Fruit fly (Drosophila melanogaster) whole organism, embryonic: ENCODE data around the gene cwo.

Source experiments
- Adf1 ChIP-seq: fragments of 200-800 bp; sonication (Bioruptor generic); IDR thresholded peaks from 2 replicates; pipeline ENCODE4 v1.3.6; 2022; ENCODE audit warnings: missing biosample characterization, missing genetic modification characterization
- BEAF-32 ChIP-seq: fragments of 200-800 bp; sonication (Bioruptor generic); optimal IDR thresholded peaks from 3 replicates; lab custom pipeline; 2017; ENCODE audit warnings: missing biosample characterization, missing genetic modification characterization, mild to moderate bottlenecking, moderate library complexity, missing genetic modification reagents
- CG10979 ChIP-seq: fragments of 200-800 bp; sonication (Bioruptor generic); optimal IDR thresholded peaks from 2 replicates; lab custom pipeline; 2018; ENCODE audit warnings: missing biosample characterization, mild to moderate bottlenecking, missing genetic modification characterization, moderate library complexity
- CG12299 ChIP-seq: fragments of 200-800 bp; sonication (Bioruptor generic); optimal IDR thresholded peaks from 2 replicates; lab custom pipeline; 2018; ENCODE audit warnings: missing biosample characterization, mild to moderate bottlenecking, missing genetic modification characterization
- CG12659 ChIP-seq: fragments of 200-800 bp; sonication (Bioruptor generic); optimal IDR thresholded peaks from 3 replicates; lab custom pipeline; 2017; ENCODE audit warnings: mild to moderate bottlenecking, missing biosample characterization, missing genetic modification reagents, missing genetic modification characterization
- CG12769 ChIP-seq: fragments of 200-800 bp; sonication (Bioruptor generic); optimal IDR thresholded peaks from 2 replicates; lab custom pipeline; 2019; ENCODE audit warnings: missing biosample characterization, mild to moderate bottlenecking, missing genetic modification characterization, moderate library complexity
- CG17328 ChIP-seq: fragments of 200-800 bp; sonication (Bioruptor generic); IDR thresholded peaks from 2 replicates; pipeline ENCODE4 v1.3.6; 2022; ENCODE audit warnings: missing biosample characterization, missing genetic modification characterization
- CG17361 ChIP-seq: fragments of 200-800 bp; sonication (Bioruptor generic); IDR thresholded peaks from 3 replicates; pipeline ENCODE4 v1.3.6; 2022; ENCODE audit warnings: missing biosample characterization, missing genetic modification characterization
- CG17385 ChIP-seq: fragments of 200-800 bp; sonication (Bioruptor generic); optimal IDR thresholded peaks from 3 replicates; lab custom pipeline; 2018; ENCODE audit warnings: missing biosample characterization, mild to moderate bottlenecking, missing genetic modification characterization
- CG2129 ChIP-seq: fragments of 200-800 bp; sonication (Bioruptor generic); IDR thresholded peaks from 2 replicates; pipeline ENCODE4 v1.3.6; 2022; ENCODE audit warnings: missing biosample characterization, missing genetic modification characterization; ENCODE audit not compliant: partially characterized antibody
- CG3407 ChIP-seq: fragments of 200-800 bp; sonication (Bioruptor generic); optimal IDR thresholded peaks from 2 replicates; lab custom pipeline; 2018; ENCODE audit warnings: missing biosample characterization, mild to moderate bottlenecking, missing genetic modification characterization
- CG34422 ChIP-seq: fragments of 200-800 bp; sonication (Bioruptor generic); IDR thresholded peaks from 3 replicates; pipeline ENCODE4 v1.3.6; 2022; ENCODE audit warnings: missing biosample characterization, missing genetic modification characterization
- CG4707 ChIP-seq: fragments of 200-800 bp; sonication (Bioruptor generic); optimal IDR thresholded peaks from 2 replicates; lab custom pipeline; 2018; ENCODE audit warnings: missing biosample characterization, mild to moderate bottlenecking, missing genetic modification characterization, moderate library complexity
- CG7271 ChIP-seq: fragments of 200-800 bp; sonication (Bioruptor generic); optimal IDR thresholded peaks from 2 replicates; lab custom pipeline; 2018; ENCODE audit warnings: missing biosample characterization, mild to moderate bottlenecking, missing genetic modification characterization, moderate library complexity
- CG7556 ChIP-seq: fragments of 200-800 bp; sonication (Bioruptor generic); optimal IDR thresholded peaks from 2 replicates; lab custom pipeline; 2017; ENCODE audit warnings: missing biosample characterization, mild to moderate bottlenecking, missing genetic modification characterization
- CHES-1-like ChIP-seq: fragments of 200-800 bp; sonication (Bioruptor generic); optimal IDR thresholded peaks from 2 replicates; lab custom pipeline; 2016; ENCODE audit warnings: missing biosample characterization, missing genetic modification characterization
- D ChIP-seq, 2 experiments: fragments of 200-800 bp in 1 of 2; fragments of >200 bp in 1 of 2; sonication (Bioruptor generic) in 1 of 2; optimal IDR thresholded peaks; 2 replicates in 1 of 2; 3 replicates in 1 of 2; lab custom pipeline; 2017; ENCODE audit warnings: mild to moderate bottlenecking in 1 of 2, missing biosample characterization in 1 of 2, missing genetic modification characterization in 1 of 2, missing genetic modification reagents in 1 of 2
- Ets65A ChIP-seq: fragments of 200-800 bp; sonication (Bioruptor generic); peaks from one replicate; lab custom pipeline; 2016; ENCODE audit warnings: missing biosample characterization, missing genetic modification characterization
- Jarid2 ChIP-seq: fragments of 200-800 bp; sonication (Bioruptor generic); optimal IDR thresholded peaks from 3 replicates; lab custom pipeline; 2017; ENCODE audit warnings: mild to moderate bottlenecking, missing biosample characterization, missing genetic modification reagents, missing genetic modification characterization
- Lpt ChIP-seq: fragments of >200 bp; optimal IDR thresholded peaks from 2 replicates; lab custom pipeline; 2018; ENCODE audit warnings: missing biosample characterization, missing genetic modification characterization
- MBD-R2 ChIP-seq: fragments of 200-800 bp; sonication (Bioruptor generic); IDR thresholded peaks from 2 replicates; pipeline ENCODE4 v1.3.6; 2022; ENCODE audit warnings: missing biosample characterization, missing genetic modification characterization
- Oaz ChIP-seq: fragments of 200-800 bp; sonication (Bioruptor generic); IDR thresholded peaks from 2 replicates; pipeline ENCODE4 v1.3.6; 2022; ENCODE audit warnings: missing biosample characterization, missing genetic modification characterization
- Scr ChIP-seq: fragments of 200-800 bp; sonication (Bioruptor generic); IDR thresholded peaks from 2 replicates; pipeline ENCODE4 v1.3.6; 2022; ENCODE audit warnings: missing biosample characterization, missing genetic modification characterization; ENCODE audit not compliant: partially characterized antibody
- Stat92E ChIP-seq, 3 experiments: fragments of >200 bp in 2 of 3; fragments of 200-800 bp in 1 of 3; sonication (Bioruptor generic) in 1 of 3; optimal IDR thresholded peaks; 2 replicates each; lab custom pipeline; 2017 to 2019; ENCODE audit warnings: missing biosample characterization in 3 of 3, missing genetic modification characterization in 3 of 3, mild to moderate bottlenecking in 1 of 3, moderate library complexity in 1 of 3
- TFAM ChIP-seq: fragments of 200-800 bp; sonication (Bioruptor generic); optimal IDR thresholded peaks from 2 replicates; lab custom pipeline; 2017; ENCODE audit warnings: missing biosample characterization, missing genetic modification characterization, inconsistent platforms
- ase ChIP-seq: fragments of 200-800 bp; sonication (Bioruptor generic); IDR thresholded peaks from 3 replicates; pipeline ENCODE4 v1.3.6; 2022; ENCODE audit warnings: missing biosample characterization, missing genetic modification characterization
- bab2 ChIP-seq: fragments of 200-800 bp; sonication (Bioruptor generic); optimal IDR thresholded peaks from 2 replicates; lab custom pipeline; 2016; ENCODE audit warnings: missing biosample characterization, missing genetic modification characterization
- chm ChIP-seq: fragments of 200-800 bp; sonication (Bioruptor generic); IDR thresholded peaks from 2 replicates; pipeline ENCODE4 v1.3.6; 2022; ENCODE audit warnings: missing biosample characterization, missing genetic modification characterization
- ci ChIP-seq: fragments of 200-800 bp; sonication (Bioruptor generic); IDR thresholded peaks from 3 replicates; pipeline ENCODE4 v1.3.6; 2022; ENCODE audit warnings: missing biosample characterization, missing genetic modification characterization
- ewg ChIP-seq: fragments of 200-800 bp; sonication (Bioruptor generic); optimal IDR thresholded peaks from 3 replicates; lab custom pipeline; 2017; ENCODE audit warnings: mild to moderate bottlenecking, missing biosample characterization, missing genetic modification reagents, missing genetic modification characterization
- gem ChIP-seq: fragments of 200-800 bp; sonication (Bioruptor generic); optimal IDR thresholded peaks from 2 replicates; lab custom pipeline; 2019; ENCODE audit warnings: missing biosample characterization, mild to moderate bottlenecking, missing genetic modification characterization, moderate library complexity
- ind ChIP-seq: fragments of 200-800 bp; sonication (Bioruptor generic); optimal IDR thresholded peaks from 3 replicates; lab custom pipeline; 2016; ENCODE audit warnings: missing biosample characterization, missing genetic modification characterization
- jing ChIP-seq: fragments of 200-800 bp; sonication (Bioruptor generic); optimal IDR thresholded peaks from 2 replicates; lab custom pipeline; 2018; ENCODE audit warnings: missing biosample characterization, mild to moderate bottlenecking, missing genetic modification characterization
- kay ChIP-seq: fragments of 200-800 bp; sonication (Bioruptor generic); optimal IDR thresholded peaks from 2 replicates; lab custom pipeline; 2016; ENCODE audit warnings: missing biosample characterization, missing genetic modification characterization
- lola ChIP-seq, 3 experiments: fragments of >200 bp in 2 of 3; fragments of 200-800 bp in 1 of 3; sonication (Bioruptor generic) in 1 of 3; optimal IDR thresholded peaks; 2 replicates each; lab custom pipeline; 2017 to 2019; ENCODE audit warnings: missing biosample characterization in 3 of 3, missing genetic modification characterization in 3 of 3, mild to moderate bottlenecking in 1 of 3, moderate library complexity in 1 of 3
- oc ChIP-seq: fragments of 200-800 bp; sonication (Bioruptor generic); optimal IDR thresholded peaks from 2 replicates; lab custom pipeline; 2018; ENCODE audit warnings: missing biosample characterization, mild to moderate bottlenecking, missing genetic modification characterization, moderate library complexity
- pan ChIP-seq, 4 experiments: fragments of >200 bp in 3 of 4; fragments of 200-800 bp in 1 of 4; sonication (Bioruptor generic) in 1 of 4; optimal IDR thresholded peaks in 3 of 4; IDR thresholded peaks in 1 of 4; 2 replicates each; pipeline versions ENCODE4 v1.3.6 to Lab custom; 2017 to 2022; ENCODE audit warnings: missing biosample characterization in 2 of 4, missing genetic modification characterization in 2 of 4, mixed read lengths in 1 of 4
- psq ChIP-seq: fragments of 200-800 bp; sonication (Bioruptor generic); optimal IDR thresholded peaks from 2 replicates; lab custom pipeline; 2017; ENCODE audit warnings: missing biosample characterization, missing genetic modification characterization
- rib ChIP-seq: fragments of 200-800 bp; sonication (Bioruptor generic); IDR thresholded peaks from 2 replicates; pipeline ENCODE4 v1.3.6; 2022; ENCODE audit warnings: missing biosample characterization, missing genetic modification characterization
- ro ChIP-seq: fragments of 200-800 bp; sonication (Bioruptor generic); IDR thresholded peaks from 2 replicates; pipeline ENCODE4 v1.3.6; 2022; ENCODE audit warnings: missing biosample characterization, missing genetic modification characterization
- so ChIP-seq: fragments of 200-800 bp; sonication (Bioruptor generic); IDR thresholded peaks from 3 replicates; pipeline ENCODE4 v1.3.6; 2022; ENCODE audit warnings: missing biosample characterization, missing genetic modification characterization
- sr ChIP-seq: fragments of 200-800 bp; sonication (Bioruptor generic); IDR thresholded peaks from 3 replicates; pipeline ENCODE4 v1.3.6; 2022; ENCODE audit warnings: missing biosample characterization, missing genetic modification characterization
- stwl ChIP-seq: fragments of 200-800 bp; sonication (Bioruptor generic); optimal IDR thresholded peaks from 3 replicates; lab custom pipeline; 2018; ENCODE audit warnings: missing biosample characterization, mild to moderate bottlenecking, missing genetic modification characterization, moderate library complexity
- usp ChIP-seq: fragments of >200 bp; optimal IDR thresholded peaks from 2 replicates; lab custom pipeline; 2017; ENCODE audit warnings: missing biosample characterization, missing genetic modification characterization
- vvl ChIP-seq: fragments of 200-800 bp; sonication (Bioruptor generic); IDR thresholded peaks from 2 replicates; pipeline ENCODE4 v1.3.6; 2022; ENCODE audit warnings: missing biosample characterization, missing genetic modification characterization
- zen ChIP-seq: fragments of 200-800 bp; sonication (Bioruptor generic); optimal IDR thresholded peaks from 3 replicates; lab custom pipeline; 2018; ENCODE audit warnings: missing biosample characterization, mild to moderate bottlenecking, missing genetic modification characterization, moderate library complexity
- zen2 ChIP-seq: fragments of 200-800 bp; sonication (Bioruptor generic); IDR thresholded peaks from 3 replicates; pipeline ENCODE4 v1.3.6; 2022; ENCODE audit warnings: missing biosample characterization, missing genetic modification characterization; ENCODE audit not compliant: partially characterized antibody

cwo gene

DNA sequence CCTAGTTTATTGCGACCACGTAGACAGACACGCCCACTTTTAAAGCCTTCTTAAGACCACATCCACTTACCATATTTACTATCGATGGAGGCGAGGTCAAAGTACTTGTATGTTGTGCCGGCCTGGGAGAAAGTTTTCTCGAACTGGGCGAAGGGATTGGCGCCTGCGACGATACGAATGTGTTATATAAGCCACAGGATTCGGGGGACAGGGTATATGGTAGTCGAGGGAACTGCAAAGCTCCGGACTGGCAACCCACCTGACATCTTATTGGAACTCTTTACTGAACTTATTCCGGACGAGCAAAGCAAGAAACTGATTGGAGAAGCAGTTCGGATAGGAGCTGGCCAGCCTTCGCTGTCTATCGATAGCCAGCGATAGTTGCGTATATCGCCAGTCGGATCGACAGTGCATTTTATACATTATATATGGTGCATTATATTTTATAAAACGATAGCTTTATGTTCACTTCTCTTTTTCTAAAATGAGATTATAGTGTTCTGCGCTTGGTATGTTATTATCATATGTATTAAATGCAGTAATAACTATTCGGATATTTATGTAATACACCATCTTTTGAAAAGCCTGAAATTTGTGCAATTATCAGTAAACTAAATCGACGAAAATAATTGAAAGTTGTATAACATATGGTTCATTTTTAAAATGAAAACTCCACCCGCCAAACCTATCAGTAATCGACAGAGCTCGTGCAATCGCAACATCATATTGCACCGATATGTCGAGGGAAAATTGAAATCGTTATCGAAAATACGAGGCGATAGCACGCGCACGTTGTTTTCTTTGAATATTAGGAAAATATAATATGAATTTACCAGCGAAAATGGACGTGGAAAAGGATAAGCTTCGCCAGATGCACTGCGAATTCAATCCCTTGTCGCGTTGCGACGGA, 24.7 kb downstream of the cwo start, which contains the start of the genes Irp-1B and Rrp46 (continued):
- TF ChIP-seq ind (GFP tag; lab: Kevin White, UChicago) (no peak), Stat92E (GFP tag; optimal IDR thresholded peaks at IDR 0.05; lab: Kevin White, UChicago) (no peak), oc (tag; lab: Kevin White, UChicago) (no peak), zen2 (peak; percentile 98), ro (no peak), CG17328 (no peak), MBD-R2 (peak; percentile 14), so (no peak), Adf1 (GFP tag; lab: Robert Waterston, UW) (no peak), jing (GFP tag; lab: Kevin White, UChicago) (no peak), CG12299 (no peak), vvl (no peak), CG12659 (GFP tag; lab: Kevin White, UChicago) (peak; percentile 27), pan (optimal IDR thresholded peaks at IDR 0.05; lab: Kevin White, UChicago) (no peak), pan (GFP tag; optimal IDR thresholded peaks at IDR 0.05 in 1 of 2, IDR thresholded peaks at IDR 0.05 in 1 of 2) (no peak), CG4707 (no peak), kay (GFP tag; lab: Kevin White, UChicago) (no peak), D (optimal IDR thresholded peaks at IDR 0.05; lab: Kevin White, UChicago) (no peak), D (GFP tag; optimal IDR thresholded peaks at IDR 0.05; lab: Kevin White, UChicago) (no peak), chm (GFP tag; lab: Robert Waterston, UW) (no peak), Oaz (GFP tag; lab: Robert Waterston, UW) (no peak), CG2129 (GFP tag; lab: Robert Waterston, UW) (peak; percentile 51), lola (GFP tag; optimal IDR thresholded peaks at IDR 0.05; lab: Kevin White, UChicago) (no peak), CG17361 (GFP tag; lab: Robert Waterston, UW) (no peak), rib (no peak), stwl (tag; lab: Kevin White, UChicago) (peak; percentile 61), gem (tag; lab: Kevin White, UChicago) (no peak), CG7556 (GFP tag; lab: Kevin White, UChicago) (no peak), ewg (GFP tag; lab: Kevin White, UChicago) (no peak), BEAF-32 (GFP tag; lab: Kevin White, UChicago) (peak; percentile 78), psq (GFP tag; lab: Kevin White, UChicago) (no peak), Ets65A (GFP tag; lab: Kevin White, UChicago) (peak; percentile 47), CG10979 (tag; lab: Kevin White, UChicago) (no peak), CG17385 (no peak), CG7271 (tag; lab: Kevin White, UChicago) (no peak), bab2 (GFP tag; lab: Kevin White, UChicago) (no peak), Jarid2 (peak; percentile 64), CHES-1-like (GFP tag; lab: Kevin White, UChicago) (no peak), CG3407 (GFP tag; lab: Kevin White, UChicago) (no peak), CG34422 (GFP tag; lab: Robert Waterston, UW) (0 out of 3 replicates have a peak, but pooled peaks have one; percentile 41), usp (no peak), ci (GFP tag; lab: Robert Waterston, UW) (no peak), CG12769 (tag; lab: Kevin White, UChicago) (no peak), zen (tag; lab: Kevin White, UChicago) (peak; percentile 2), TFAM (GFP tag; lab: Kevin White, UChicago) (no peak), Scr (GFP tag; lab: Robert Waterston, UW) (peak; percentile 88), Lpt (GFP tag; lab: Kevin White, UChicago) (no peak), sr (GFP tag; lab: Robert Waterston, UW) (no peak), ase (GFP tag; lab: Robert Waterston, UW) (no peak)
